Worm (Caenorhabditis elegans) whole organism, early embryonic: ENCODE data around the gene dagl-2.

Experiments
- B0310.2 ChIP-seq: sonication (generic microtip); optimal IDR thresholded peaks from 2 replicates; lab custom pipeline; 2016; ENCODE audit warnings: mild to moderate bottlenecking, missing genetic modification characterization, missing compliant biosample characterization
- aly-1 ChIP-seq: sonication (generic microtip); optimal IDR thresholded peaks from 2 replicates; lab custom pipeline; 2016; ENCODE audit warnings: missing genetic modification characterization, missing compliant biosample characterization
- ama-1 ChIP-seq: fragments of 150-350 bp; optimal IDR thresholded peaks from 2 replicates; lab custom pipeline; 2014
- ets-7 ChIP-seq: sonication (generic microtip); optimal IDR thresholded peaks from 2 replicates; lab custom pipeline; 2016; ENCODE audit warnings: missing genotype, missing genetic modification characterization, missing compliant biosample characterization
- hmg-4 ChIP-seq: fragments of 200-800 bp; sonication (Bioruptor generic); optimal IDR thresholded peaks from 2 replicates; lab custom pipeline; 2018; ENCODE audit warnings: mild to moderate bottlenecking, missing genetic modification characterization, missing compliant biosample characterization
- scrt-1 ChIP-seq: fragments of 200-800 bp; sonication (Bioruptor generic); IDR thresholded peaks from 2 replicates; pipeline ENCODE4 v1.3.6; 2022; ENCODE audit warnings: missing genetic modification characterization, missing compliant biosample characterization

DNA sequence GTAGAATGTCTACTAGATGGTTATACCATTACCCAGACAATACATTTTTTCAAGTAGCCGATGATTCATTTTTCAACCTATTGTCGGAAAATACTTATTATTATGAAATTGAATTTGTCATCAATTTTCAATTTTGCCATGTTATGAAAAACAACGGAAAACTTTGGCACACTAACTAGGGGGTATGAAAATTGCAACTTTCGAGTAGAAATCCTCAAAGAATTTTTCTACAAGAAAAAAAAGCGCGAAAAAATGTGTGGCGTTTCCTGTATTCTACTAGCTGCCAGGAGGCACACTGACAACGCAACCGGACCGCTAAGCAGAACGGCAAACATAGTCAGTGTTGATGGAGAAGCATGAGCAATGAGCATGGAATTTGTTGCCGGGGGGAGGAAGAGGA is 28.7 kb downstream of the dagl-2 start:
- TF ChIP-seq B0310.2 (tag; lab: Kevin White, UChicago) (no peak), aly-1 (no peak), hmg-4 (GFP tag; lab: Kevin White, UChicago) (no peak), scrt-1 (GFP tag; lab: Robert Waterston, UW) (no peak), ets-7 (tag; lab: Kevin White, UChicago) (no peak), ama-1 (lab: Kevin White, UChicago) (no peak)
